Fruit fly (Drosophila melanogaster) whole organism, embryonic: ENCODE results near the gene nAChRalpha6.

Source experiments
- Ada2b ChIP-seq: fragments of 200-800 bp; sonication (Bioruptor generic); IDR thresholded peaks from 2 replicates; pipeline ENCODE4 v1.3.6; 2022; ENCODE audit warnings: missing biosample characterization, missing genetic modification characterization
- Bdp1 ChIP-seq: fragments of 200-800 bp; sonication (Bioruptor generic); optimal IDR thresholded peaks from 3 replicates; lab custom pipeline; 2016; ENCODE audit warnings: missing biosample characterization, missing genetic modification characterization
- Bgb ChIP-seq: fragments of 200-800 bp; sonication (Bioruptor generic); IDR thresholded peaks from 2 replicates; pipeline ENCODE4 v1.3.6; 2022; ENCODE audit warnings: missing biosample characterization, missing genetic modification characterization; ENCODE audit not compliant: partially characterized antibody
- C15 ChIP-seq: fragments of 200-800 bp; sonication (Bioruptor generic); IDR thresholded peaks from 3 replicates; pipeline ENCODE4 v1.3.6; 2022; ENCODE audit warnings: missing biosample characterization, missing genetic modification characterization
- CG10543 ChIP-seq: fragments of 200-800 bp; sonication (Bioruptor generic); optimal IDR thresholded peaks from 3 replicates; lab custom pipeline; 2017; ENCODE audit warnings: missing biosample characterization, mild to moderate bottlenecking, missing genetic modification characterization, moderate library complexity
- CG11398 ChIP-seq: fragments of 200-800 bp; sonication (Bioruptor generic); optimal IDR thresholded peaks from 2 replicates; lab custom pipeline; 2016; ENCODE audit warnings: missing biosample characterization, missing genetic modification characterization
- CG12071 ChIP-seq: fragments of 200-800 bp; sonication (Bioruptor generic); optimal IDR thresholded peaks from 3 replicates; lab custom pipeline; 2018; ENCODE audit warnings: missing biosample characterization, mild to moderate bottlenecking, missing genetic modification characterization
- CG12299 ChIP-seq: fragments of 200-800 bp; sonication (Bioruptor generic); optimal IDR thresholded peaks from 2 replicates; lab custom pipeline; 2018; ENCODE audit warnings: missing biosample characterization, mild to moderate bottlenecking, missing genetic modification characterization
- CG13287 ChIP-seq: fragments of 200-800 bp; sonication (Bioruptor generic); IDR thresholded peaks from 2 replicates; pipeline ENCODE4 v1.3.6; 2022; ENCODE audit warnings: missing biosample characterization, missing genetic modification characterization; ENCODE audit not compliant: partially characterized antibody
- CG14667 ChIP-seq: fragments of 200-800 bp; sonication (Bioruptor generic); IDR thresholded peaks from 2 replicates; pipeline ENCODE4 v1.3.6; 2022; ENCODE audit warnings: missing biosample characterization, missing genetic modification characterization
- CG15601 ChIP-seq: fragments of 200-800 bp; sonication (Bioruptor generic); optimal IDR thresholded peaks from 3 replicates; lab custom pipeline; 2019; ENCODE audit warnings: missing biosample characterization, mild to moderate bottlenecking, missing genetic modification characterization, moderate library complexity
- CG1647 ChIP-seq: fragments of 200-800 bp; sonication (Bioruptor generic); optimal IDR thresholded peaks from 3 replicates; lab custom pipeline; 2016; ENCODE audit warnings: missing biosample characterization, missing genetic modification characterization
- CG1832 ChIP-seq: fragments of 200-800 bp; sonication (Bioruptor generic); optimal IDR thresholded peaks from 2 replicates; lab custom pipeline; 2017; ENCODE audit warnings: missing biosample characterization, mild to moderate bottlenecking, missing genetic modification characterization, inconsistent platforms
- CG2116 ChIP-seq: fragments of 200-800 bp; sonication (Bioruptor generic); optimal IDR thresholded peaks from 3 replicates; lab custom pipeline; 2018; ENCODE audit warnings: missing biosample characterization, mild to moderate bottlenecking, missing genetic modification characterization
- CG3065 ChIP-seq: fragments of 200-800 bp; sonication (Bioruptor generic); optimal IDR thresholded peaks from 2 replicates; lab custom pipeline; 2016; ENCODE audit warnings: missing biosample characterization, missing genetic modification characterization
- CG31441 ChIP-seq: fragments of 200-800 bp; sonication (Bioruptor generic); IDR thresholded peaks from 2 replicates; pipeline ENCODE4 v1.3.6; 2022; ENCODE audit warnings: missing biosample characterization, missing genetic modification characterization
- CG32532 ChIP-seq: fragments of 200-800 bp; sonication (Bioruptor generic); IDR thresholded peaks from 2 replicates; pipeline ENCODE4 v1.3.6; 2022; ENCODE audit warnings: missing biosample characterization, missing genetic modification characterization
- CG34224 ChIP-seq: fragments of 200-800 bp; sonication (Bioruptor generic); IDR thresholded peaks from 3 replicates; pipeline ENCODE4 v1.3.6; 2022; ENCODE audit warnings: missing biosample characterization, missing genetic modification characterization; ENCODE audit not compliant: partially characterized antibody
- CG4730 ChIP-seq: fragments of 200-800 bp; sonication (Bioruptor generic); IDR thresholded peaks from 2 replicates; pipeline ENCODE4 v1.3.6; 2022; ENCODE audit warnings: missing biosample characterization, missing genetic modification characterization
- CG4820 ChIP-seq: fragments of 200-800 bp; sonication (Bioruptor generic); optimal IDR thresholded peaks from 3 replicates; lab custom pipeline; 2016; ENCODE audit warnings: missing biosample characterization, missing genetic modification characterization
- CG6791 ChIP-seq: fragments of 200-800 bp; sonication (Bioruptor generic); IDR thresholded peaks from 3 replicates; pipeline ENCODE4 v1.3.6; 2022; ENCODE audit warnings: missing biosample characterization, missing genetic modification characterization; ENCODE audit not compliant: partially characterized antibody
- CG6854 ChIP-seq: fragments of 200-800 bp; sonication (Bioruptor generic); optimal IDR thresholded peaks from 3 replicates; lab custom pipeline; 2017; ENCODE audit warnings: missing biosample characterization, mild to moderate bottlenecking, missing genetic modification characterization
- CG7839 ChIP-seq: fragments of 200-800 bp; sonication (Bioruptor generic); optimal IDR thresholded peaks from 3 replicates; lab custom pipeline; 2018; ENCODE audit warnings: missing biosample characterization, mild to moderate bottlenecking, missing genetic modification characterization, moderate library complexity
- CG8924 ChIP-seq: fragments of 200-800 bp; optimal IDR thresholded peaks from 3 replicates; lab custom pipeline; 2019; ENCODE audit warnings: missing biosample characterization, mild to moderate bottlenecking, missing genetic modification characterization, moderate library complexity
- CG9215 ChIP-seq: fragments of 200-800 bp; sonication (Bioruptor generic); IDR thresholded peaks from 2 replicates; pipeline ENCODE4 v1.3.6; 2022; ENCODE audit warnings: missing biosample characterization, missing genetic modification characterization
- CkIIα-i1 ChIP-seq: fragments of 200-800 bp; sonication (Bioruptor generic); IDR thresholded peaks from 2 replicates; pipeline ENCODE4 v1.3.6; 2022; ENCODE audit warnings: missing biosample characterization, missing genetic modification characterization
- HHEX ChIP-seq: fragments of 200-800 bp; sonication (Bioruptor generic); optimal IDR thresholded peaks from 3 replicates; lab custom pipeline; 2017; ENCODE audit warnings: missing biosample characterization, mild to moderate bottlenecking, missing genetic modification characterization, missing genetic modification reagents
- Hmx ChIP-seq: fragments of 200-800 bp; sonication (Bioruptor generic); optimal IDR thresholded peaks from 2 replicates; lab custom pipeline; 2016; ENCODE audit warnings: missing biosample characterization, missing genetic modification characterization
- Kr ChIP-seq: fragments of 200-800 bp; sonication (Bioruptor generic); optimal IDR thresholded peaks from 2 replicates; lab custom pipeline; 2017; ENCODE audit warnings: missing biosample characterization, mild to moderate bottlenecking, missing genetic modification characterization
- Lpt ChIP-seq: fragments of >200 bp; optimal IDR thresholded peaks from 2 replicates; lab custom pipeline; 2018; ENCODE audit warnings: missing biosample characterization, missing genetic modification characterization
- Mad ChIP-seq: fragments of 200-800 bp; sonication (Bioruptor generic); optimal IDR thresholded peaks from 2 replicates; lab custom pipeline; 2016; ENCODE audit warnings: missing biosample characterization, missing genetic modification characterization
- Meics ChIP-seq: fragments of 200-800 bp; sonication (Bioruptor generic); optimal IDR thresholded peaks from 2 replicates; lab custom pipeline; 2017; ENCODE audit warnings: missing biosample characterization, mild to moderate bottlenecking, missing genetic modification characterization
- NK7.1 ChIP-seq: fragments of 200-800 bp; sonication (Bioruptor generic); optimal IDR thresholded peaks from 3 replicates; lab custom pipeline; 2016; ENCODE audit warnings: missing biosample characterization, missing genetic modification characterization
- Nf-YA ChIP-seq: fragments of 200-800 bp; sonication (Bioruptor generic); IDR thresholded peaks from 2 replicates; pipeline ENCODE4 v1.3.6; 2022; ENCODE audit warnings: missing biosample characterization, missing genetic modification characterization
- Oaz ChIP-seq: fragments of 200-800 bp; sonication (Bioruptor generic); IDR thresholded peaks from 2 replicates; pipeline ENCODE4 v1.3.6; 2022; ENCODE audit warnings: missing biosample characterization, missing genetic modification characterization
- Ptx1 ChIP-seq: fragments of 200-800 bp; sonication (Bioruptor generic); IDR thresholded peaks from 2 replicates; pipeline ENCODE4 v1.3.6; 2022; ENCODE audit warnings: missing biosample characterization, missing genetic modification characterization
- Sin3A ChIP-seq: fragments of >200 bp; optimal IDR thresholded peaks from 2 replicates; lab custom pipeline; 2018
- Sry-β ChIP-seq: fragments of 200-800 bp; sonication (Bioruptor generic); optimal IDR thresholded peaks from 2 replicates; lab custom pipeline; 2018; ENCODE audit warnings: missing biosample characterization, mild to moderate bottlenecking, missing genetic modification characterization, moderate library complexity
- Tbp ChIP-seq: fragments of >200 bp; optimal IDR thresholded peaks from 2 replicates; lab custom pipeline; 2018; ENCODE audit warnings: missing biosample characterization, missing genetic modification characterization
- ac ChIP-seq: fragments of 200-800 bp; sonication (Bioruptor generic); optimal IDR thresholded peaks from 3 replicates; lab custom pipeline; 2017; ENCODE audit warnings: missing biosample characterization, mild to moderate bottlenecking, missing genetic modification characterization
- amos ChIP-seq: fragments of 200-800 bp; sonication (Bioruptor generic); IDR thresholded peaks from 2 replicates; pipeline ENCODE4 v1.3.6; 2022; ENCODE audit warnings: missing biosample characterization, missing genetic modification characterization; ENCODE audit not compliant: partially characterized antibody
- dmrt11E ChIP-seq: fragments of 200-800 bp; sonication (Bioruptor generic); optimal IDR thresholded peaks from 3 replicates; lab custom pipeline; 2018; ENCODE audit warnings: missing biosample characterization, mild to moderate bottlenecking, missing genetic modification characterization, moderate library complexity
- fd96Cb ChIP-seq: fragments of 200-800 bp; sonication (Bioruptor generic); optimal IDR thresholded peaks from 2 replicates; lab custom pipeline; 2018; ENCODE audit warnings: missing biosample characterization, mild to moderate bottlenecking, missing genetic modification characterization, moderate library complexity
- fru ChIP-seq: fragments of >200 bp; optimal IDR thresholded peaks from 2 replicates; lab custom pipeline; 2017
- gce ChIP-seq: fragments of 200-800 bp; sonication (Bioruptor generic); IDR thresholded peaks from 3 replicates; pipeline ENCODE4 v1.3.6; 2022; ENCODE audit warnings: missing biosample characterization, missing genetic modification characterization
- grn ChIP-seq: fragments of 200-800 bp; sonication (Bioruptor generic); optimal IDR thresholded peaks from 3 replicates; lab custom pipeline; 2017; ENCODE audit warnings: missing biosample characterization, missing genetic modification characterization
- psq ChIP-seq: fragments of 200-800 bp; sonication (Bioruptor generic); optimal IDR thresholded peaks from 2 replicates; lab custom pipeline; 2017; ENCODE audit warnings: missing biosample characterization, missing genetic modification characterization
- run ChIP-seq: fragments of 200-800 bp; sonication (Bioruptor generic); optimal IDR thresholded peaks from 3 replicates; lab custom pipeline; 2018; ENCODE audit warnings: missing biosample characterization, mild to moderate bottlenecking, missing genetic modification characterization
- sens ChIP-seq: fragments of 200-800 bp; sonication (Bioruptor generic); peaks from one replicate; lab custom pipeline; 2016; ENCODE audit warnings: missing biosample characterization, missing genetic modification characterization
- sens-2 ChIP-seq: fragments of 200-800 bp; sonication (Bioruptor generic); IDR thresholded peaks from 2 replicates; pipeline ENCODE4 v1.3.6; 2022; ENCODE audit warnings: missing biosample characterization, missing genetic modification characterization
- sima ChIP-seq: fragments of 200-800 bp; sonication (Bioruptor generic); optimal IDR thresholded peaks from 2 replicates; lab custom pipeline; 2016; ENCODE audit warnings: missing biosample characterization, missing genetic modification characterization
- zen2 ChIP-seq: fragments of 200-800 bp; sonication (Bioruptor generic); IDR thresholded peaks from 3 replicates; pipeline ENCODE4 v1.3.6; 2022; ENCODE audit warnings: missing biosample characterization, missing genetic modification characterization; ENCODE audit not compliant: partially characterized antibody

nAChRalpha6 gene

dm6 chr2L:9782176-9782581, 103.9 kb downstream of the nAChRalpha6 start, which contains the start of gene IP3K1 (continued):
- no peak for TF ChIP-seq CG1832
- TF ChIP-seq dmrt11E (tag; lab: Kevin White, UChicago), result no peak
- TF ChIP-seq Ptx1, result 0 out of 2 replicates have a peak, but pooled peaks have one; percentile 7
- TF ChIP-seq NK7.1, result peak; percentile 29
- no peak; the same call in 2 of the 3 replicates for TF ChIP-seq gce (GFP tag; lab: Robert Waterston, UW)
- TF ChIP-seq fru (lab: Kevin White, UChicago), result no peak
- TF ChIP-seq CG10543 (GFP tag; lab: Kevin White, UChicago), result peak; percentile 85
- peak; percentile 51; the same call in 1 of the 2 replicates for TF ChIP-seq amos (GFP tag; lab: Robert Waterston, UW)
- peak; percentile 63 for TF ChIP-seq CG12071
- no peak for TF ChIP-seq CG1647
- TF ChIP-seq CG9215 (GFP tag; lab: Robert Waterston, UW), result no peak
- TF ChIP-seq run (tag; lab: Kevin White, UChicago), result peak; percentile 19
- no peak for TF ChIP-seq Sry-β
- TF ChIP-seq Bdp1 (GFP tag; lab: Kevin White, UChicago), result no peak
- peak; percentile 44; the same call in 1 of the 2 replicates for TF ChIP-seq Nf-YA (GFP tag; lab: Robert Waterston, UW)
- peak; percentile 60 for TF ChIP-seq grn (GFP tag; lab: Kevin White, UChicago)
- TF ChIP-seq Sin3A, result no peak
- peak; percentile 71; the same call in 1 of the 2 replicates for TF ChIP-seq Bgb (GFP tag; lab: Robert Waterston, UW)
- TF ChIP-seq Tbp (GFP tag; lab: Kevin White, UChicago), result no peak
- TF ChIP-seq Hmx (GFP tag; lab: Kevin White, UChicago), result no peak
- peak; percentile 35 for TF ChIP-seq Meics (GFP tag; lab: Kevin White, UChicago)
- TF ChIP-seq CG14667 (GFP tag; lab: Robert Waterston, UW), result no peak
- TF ChIP-seq fd96Cb (tag; lab: Kevin White, UChicago), result no peak
- TF ChIP-seq sens (GFP tag; lab: Kevin White, UChicago), result peak; percentile 87
- no peak for TF ChIP-seq CG4730
- 0 out of 2 replicates have a peak, but pooled peaks have one; percentile 15 for TF ChIP-seq sens-2
- TF ChIP-seq Ada2b (GFP tag; lab: Robert Waterston, UW), result peak; percentile 39; the same call in 1 of the 2 replicates
- no peak for TF ChIP-seq ac (GFP tag; lab: Kevin White, UChicago)
- TF ChIP-seq CG3065 (GFP tag; lab: Kevin White, UChicago), result no peak
- no peak for TF ChIP-seq CkIIα-i1 (GFP tag; lab: Robert Waterston, UW)
- TF ChIP-seq CG32532 (GFP tag; lab: Robert Waterston, UW), result peak; percentile 83
- peak; percentile 37 for TF ChIP-seq HHEX (GFP tag; lab: Kevin White, UChicago)
- peak; percentile 36 for TF ChIP-seq CG11398 (GFP tag; lab: Kevin White, UChicago)
- peak; percentile 25 for TF ChIP-seq CG12299
- TF ChIP-seq Kr (GFP tag; lab: Kevin White, UChicago), result no peak
- no peak for TF ChIP-seq CG4820 (GFP tag; lab: Kevin White, UChicago)
- TF ChIP-seq Oaz (GFP tag; lab: Robert Waterston, UW), result no peak
- peak; percentile 66 for TF ChIP-seq CG13287 (GFP tag; lab: Robert Waterston, UW)
- no peak for TF ChIP-seq sima (GFP tag; lab: Kevin White, UChicago)
- TF ChIP-seq CG6791 (GFP tag; lab: Robert Waterston, UW), result peak; percentile 64; the same call in 1 of the 3 replicates
- TF ChIP-seq CG8924 (tag; lab: Kevin White, UChicago), result no peak
- TF ChIP-seq psq (GFP tag; lab: Kevin White, UChicago), result no peak
- TF ChIP-seq Lpt, result no peak
- no peak; the same call in 1 of the 2 replicates for TF ChIP-seq CG31441 (GFP tag; lab: Robert Waterston, UW)
- TF ChIP-seq zen2 (GFP tag; lab: Robert Waterston, UW), result peak; percentile 67; the same call in 2 of the 3 replicates
- TF ChIP-seq CG6854, result peak; percentile 0
- TF ChIP-seq Mad (GFP tag; lab: Kevin White, UChicago), result no peak
- no peak for TF ChIP-seq C15 (GFP tag; lab: Robert Waterston, UW)
- TF ChIP-seq CG2116 (GFP tag; lab: Kevin White, UChicago), result no peak
- peak; percentile 39 for TF ChIP-seq CG15601 (tag; lab: Kevin White, UChicago)
- TF ChIP-seq CG7839 (tag; lab: Kevin White, UChicago), result peak; percentile 17
- peak; percentile 74 for TF ChIP-seq CG34224 (GFP tag; lab: Robert Waterston, UW)
